Fruit fly (Drosophila melanogaster) whole organism, embryonic: ENCODE data around the gene CG34138.

Experiments
- ATbp ChIP-seq: fragments of 200-800 bp; sonication (Bioruptor generic); optimal IDR thresholded peaks from 2 replicates; lab custom pipeline; 2017; ENCODE audit warnings: missing biosample characterization, mild to moderate bottlenecking, missing genetic modification characterization, missing genetic modification reagents
- Adf1 ChIP-seq: fragments of 200-800 bp; sonication (Bioruptor generic); IDR thresholded peaks from 2 replicates; pipeline ENCODE4 v1.3.6; 2022; ENCODE audit warnings: missing biosample characterization, missing genetic modification characterization
- B-H1 ChIP-seq: fragments of 200-800 bp; sonication (Bioruptor generic); IDR thresholded peaks from 3 replicates; pipeline ENCODE4 v1.3.6; 2022; ENCODE audit warnings: missing biosample characterization, missing genetic modification characterization
- Bgb ChIP-seq: fragments of 200-800 bp; sonication (Bioruptor generic); IDR thresholded peaks from 2 replicates; pipeline ENCODE4 v1.3.6; 2022; ENCODE audit warnings: missing biosample characterization, missing genetic modification characterization; ENCODE audit not compliant: partially characterized antibody
- CG10209 ChIP-seq: fragments of 200-800 bp; sonication (Bioruptor generic); optimal IDR thresholded peaks from 3 replicates; lab custom pipeline; 2017; ENCODE audit warnings: missing biosample characterization, mild to moderate bottlenecking, missing genetic modification characterization, missing genetic modification reagents
- CG10267 ChIP-seq: fragments of 200-800 bp; sonication (Bioruptor generic); optimal IDR thresholded peaks from 2 replicates; lab custom pipeline; 2018; ENCODE audit warnings: missing biosample characterization, mild to moderate bottlenecking, missing genetic modification characterization, moderate library complexity
- CG10274 ChIP-seq: fragments of 200-800 bp; sonication (Bioruptor generic); optimal IDR thresholded peaks from 3 replicates; lab custom pipeline; 2017; ENCODE audit warnings: missing biosample characterization, mild to moderate bottlenecking, missing genetic modification characterization
- CG10462 ChIP-seq: fragments of 200-800 bp; sonication (Bioruptor generic); optimal IDR thresholded peaks from 2 replicates; lab custom pipeline; 2016; ENCODE audit warnings: missing biosample characterization, missing genetic modification characterization
- CG10959 ChIP-seq: fragments of 200-800 bp; sonication (Bioruptor generic); IDR thresholded peaks from 2 replicates; pipeline ENCODE4 v1.3.6; 2022; ENCODE audit warnings: missing biosample characterization, missing genetic modification characterization
- CG11093 ChIP-seq: fragments of 200-800 bp; sonication (Bioruptor generic); IDR thresholded peaks from 3 replicates; pipeline ENCODE4 v1.3.6; 2022; ENCODE audit warnings: missing biosample characterization, missing genetic modification characterization
- CG12744 ChIP-seq: fragments of 200-800 bp; sonication (Bioruptor generic); optimal IDR thresholded peaks from 2 replicates; lab custom pipeline; 2016; ENCODE audit warnings: missing biosample characterization, missing genetic modification characterization
- CG12769 ChIP-seq: fragments of 200-800 bp; sonication (Bioruptor generic); optimal IDR thresholded peaks from 2 replicates; lab custom pipeline; 2019; ENCODE audit warnings: missing biosample characterization, mild to moderate bottlenecking, missing genetic modification characterization, moderate library complexity
- CG14710 ChIP-seq: fragments of 200-800 bp; sonication (Bioruptor generic); optimal IDR thresholded peaks from 3 replicates; lab custom pipeline; 2019; ENCODE audit warnings: missing biosample characterization, mild to moderate bottlenecking, missing genetic modification characterization, moderate library complexity
- CG17385 ChIP-seq: fragments of 200-800 bp; sonication (Bioruptor generic); optimal IDR thresholded peaks from 3 replicates; lab custom pipeline; 2018; ENCODE audit warnings: missing biosample characterization, mild to moderate bottlenecking, missing genetic modification characterization
- CG2678 ChIP-seq: fragments of 200-800 bp; sonication (Bioruptor generic); optimal IDR thresholded peaks from 3 replicates; lab custom pipeline; 2019; ENCODE audit warnings: missing biosample characterization, mild to moderate bottlenecking, missing genetic modification characterization, moderate library complexity
- CG3407 ChIP-seq: fragments of 200-800 bp; sonication (Bioruptor generic); optimal IDR thresholded peaks from 2 replicates; lab custom pipeline; 2018; ENCODE audit warnings: missing biosample characterization, mild to moderate bottlenecking, missing genetic modification characterization
- CG34224 ChIP-seq: fragments of 200-800 bp; sonication (Bioruptor generic); IDR thresholded peaks from 3 replicates; pipeline ENCODE4 v1.3.6; 2022; ENCODE audit warnings: missing biosample characterization, missing genetic modification characterization; ENCODE audit not compliant: partially characterized antibody
- CG4617 ChIP-seq: fragments of 200-800 bp; sonication (Bioruptor generic); optimal IDR thresholded peaks from 3 replicates; lab custom pipeline; 2016; ENCODE audit warnings: missing biosample characterization, missing genetic modification characterization, borderline replicate concordance
- CG4707 ChIP-seq: fragments of 200-800 bp; sonication (Bioruptor generic); optimal IDR thresholded peaks from 2 replicates; lab custom pipeline; 2018; ENCODE audit warnings: missing biosample characterization, mild to moderate bottlenecking, missing genetic modification characterization, moderate library complexity
- CG5180 ChIP-seq: fragments of 200-800 bp; sonication (Bioruptor generic); optimal IDR thresholded peaks from 3 replicates; lab custom pipeline; 2017; ENCODE audit warnings: missing biosample characterization, missing genetic modification characterization, mild to moderate bottlenecking, moderate library complexity, missing genetic modification reagents
- CG6765 ChIP-seq: fragments of 200-800 bp; sonication (Bioruptor generic); optimal IDR thresholded peaks from 3 replicates; lab custom pipeline; 2017; ENCODE audit warnings: missing biosample characterization, mild to moderate bottlenecking, missing genetic modification characterization
- CG8290 ChIP-seq, 3 experiments: fragments of 200-800 bp; sonication (Bioruptor generic); optimal IDR thresholded peaks; 2 replicates each; lab custom pipeline; 2016 to 2019; ENCODE audit warnings: missing biosample characterization in 3 of 3, missing genetic modification characterization in 3 of 3, mild to moderate bottlenecking in 2 of 3, moderate library complexity in 1 of 3
- CG8765 ChIP-seq: fragments of 200-800 bp; sonication (Bioruptor generic); IDR thresholded peaks from 2 replicates; pipeline ENCODE4 v1.3.6; 2022; ENCODE audit warnings: missing biosample characterization, missing genetic modification characterization
- CG9797 ChIP-seq: fragments of 200-800 bp; sonication (Bioruptor generic); optimal IDR thresholded peaks from 3 replicates; lab custom pipeline; 2018; ENCODE audit warnings: missing biosample characterization, mild to moderate bottlenecking, missing genetic modification characterization
- Doc3 ChIP-seq: fragments of 200-800 bp; sonication (Bioruptor generic); IDR thresholded peaks from 3 replicates; pipeline ENCODE4 v1.3.6; 2022; ENCODE audit warnings: missing biosample characterization, missing genetic modification characterization; ENCODE audit not compliant: partially characterized antibody
- Ets65A ChIP-seq: fragments of 200-800 bp; sonication (Bioruptor generic); peaks from one replicate; lab custom pipeline; 2016; ENCODE audit warnings: missing biosample characterization, missing genetic modification characterization
- Fer2 ChIP-seq: fragments of 200-800 bp; sonication (Bioruptor generic); optimal IDR thresholded peaks from 2 replicates; lab custom pipeline; 2018; ENCODE audit warnings: missing biosample characterization, mild to moderate bottlenecking, missing genetic modification characterization, moderate library complexity
- MESR4 ChIP-seq: fragments of 200-800 bp; sonication (Bioruptor generic); optimal IDR thresholded peaks from 2 replicates; lab custom pipeline; 2018; ENCODE audit warnings: missing biosample characterization, mild to moderate bottlenecking, missing genetic modification characterization, moderate library complexity
- Meics ChIP-seq: fragments of 200-800 bp; sonication (Bioruptor generic); optimal IDR thresholded peaks from 2 replicates; lab custom pipeline; 2017; ENCODE audit warnings: missing biosample characterization, mild to moderate bottlenecking, missing genetic modification characterization
- Opbp ChIP-seq: fragments of 200-800 bp; sonication (Bioruptor generic); IDR thresholded peaks from 3 replicates; pipeline ENCODE4 v1.3.6; 2022; ENCODE audit warnings: missing biosample characterization, missing genetic modification characterization; ENCODE audit not compliant: partially characterized antibody
- Side ChIP-seq: fragments of 200-800 bp; sonication (Bioruptor generic); optimal IDR thresholded peaks from 2 replicates; lab custom pipeline; 2016; ENCODE audit warnings: missing biosample characterization, missing genetic modification characterization
- Vsx1 ChIP-seq: fragments of 200-800 bp; sonication (Bioruptor generic); optimal IDR thresholded peaks from 2 replicates; lab custom pipeline; 2017; ENCODE audit warnings: missing biosample characterization, mild to moderate bottlenecking, missing genetic modification characterization, missing genetic modification reagents
- bowl ChIP-seq: fragments of 200-800 bp; sonication (Bioruptor generic); IDR thresholded peaks from 2 replicates; pipeline ENCODE4 v1.3.6; 2022; ENCODE audit warnings: missing biosample characterization, missing genetic modification characterization
- bsh ChIP-seq, 2 experiments: fragments of 200-800 bp; sonication (Bioruptor generic); optimal IDR thresholded peaks; 2 replicates each; lab custom pipeline; 2017 to 2018; ENCODE audit warnings: mild to moderate bottlenecking in 2 of 2, missing biosample characterization in 2 of 2, missing genetic modification characterization in 2 of 2, moderate library complexity in 1 of 2
- dysf ChIP-seq: fragments of 200-800 bp; sonication (Bioruptor generic); IDR thresholded peaks from 3 replicates; pipeline ENCODE4 v1.3.6; 2022; ENCODE audit warnings: missing biosample characterization, missing genetic modification characterization
- emc ChIP-seq: fragments of 200-800 bp; sonication (Bioruptor generic); optimal IDR thresholded peaks from 2 replicates; lab custom pipeline; 2016; ENCODE audit warnings: missing biosample characterization, missing genetic modification characterization
- ems ChIP-seq: fragments of 200-800 bp; sonication (Bioruptor generic); optimal IDR thresholded peaks from 3 replicates; lab custom pipeline; 2016; ENCODE audit warnings: missing biosample characterization, missing genetic modification characterization
- gsb-n ChIP-seq: fragments of 200-800 bp; sonication (Bioruptor generic); optimal IDR thresholded peaks from 3 replicates; lab custom pipeline; 2018; ENCODE audit warnings: missing biosample characterization, mild to moderate bottlenecking, missing genetic modification characterization
- hbn ChIP-seq: fragments of 200-800 bp; sonication (Bioruptor generic); IDR thresholded peaks from 2 replicates; pipeline ENCODE4 v1.3.6; 2022; ENCODE audit warnings: missing biosample characterization, missing genetic modification characterization; ENCODE audit not compliant: partially characterized antibody
- hth ChIP-seq: fragments of >200 bp; optimal IDR thresholded peaks from 2 replicates; lab custom pipeline; 2017; ENCODE audit warnings: inconsistent platforms
- jumu ChIP-seq: fragments of 200-800 bp; sonication (Bioruptor generic); optimal IDR thresholded peaks from 3 replicates; lab custom pipeline; 2016; ENCODE audit warnings: missing biosample characterization, missing genetic modification characterization
- mirr ChIP-seq: fragments of 200-800 bp; sonication (Bioruptor generic); optimal IDR thresholded peaks from 3 replicates; lab custom pipeline; 2018; ENCODE audit warnings: missing biosample characterization, mild to moderate bottlenecking, missing genetic modification characterization
- pb ChIP-seq: fragments of 200-800 bp; sonication (Bioruptor generic); optimal IDR thresholded peaks from 3 replicates; lab custom pipeline; 2016; ENCODE audit warnings: missing biosample characterization, missing genetic modification characterization
- peb ChIP-seq: fragments of 200-800 bp; sonication (Bioruptor generic); IDR thresholded peaks from 2 replicates; pipeline ENCODE4 v1.3.6; 2022; ENCODE audit warnings: missing biosample characterization, missing genetic modification characterization
- pzg ChIP-seq: fragments of 200-800 bp; sonication (Bioruptor generic); optimal IDR thresholded peaks from 3 replicates; lab custom pipeline; 2018; ENCODE audit warnings: missing biosample characterization, mild to moderate bottlenecking, missing genetic modification characterization, moderate library complexity
- seq ChIP-seq: fragments of 200-800 bp; sonication (Bioruptor generic); IDR thresholded peaks from 2 replicates; pipeline ENCODE4 v1.3.6; 2022; ENCODE audit warnings: missing biosample characterization, missing genetic modification characterization
- sna ChIP-seq: fragments of 200-800 bp; sonication (Bioruptor generic); IDR thresholded peaks from 2 replicates; pipeline ENCODE4 v1.3.6; 2022; ENCODE audit warnings: missing biosample characterization, missing genetic modification characterization; ENCODE audit not compliant: partially characterized antibody
- tin ChIP-seq: fragments of 200-800 bp; sonication (Bioruptor generic); optimal IDR thresholded peaks from 3 replicates; lab custom pipeline; 2016; ENCODE audit warnings: missing biosample characterization, missing genetic modification characterization
- tna ChIP-seq: fragments of 200-800 bp; sonication (Bioruptor generic); IDR thresholded peaks from 2 replicates; pipeline ENCODE4 v1.3.6; 2022; ENCODE audit warnings: missing biosample characterization, missing genetic modification characterization; ENCODE audit not compliant: partially characterized antibody
- vnd ChIP-seq: fragments of 200-800 bp; sonication (Bioruptor generic); IDR thresholded peaks from 3 replicates; pipeline ENCODE4 v1.3.6; 2022; ENCODE audit warnings: missing biosample characterization, missing genetic modification characterization; ENCODE audit not compliant: partially characterized antibody

Gene CG34138

DNA sequence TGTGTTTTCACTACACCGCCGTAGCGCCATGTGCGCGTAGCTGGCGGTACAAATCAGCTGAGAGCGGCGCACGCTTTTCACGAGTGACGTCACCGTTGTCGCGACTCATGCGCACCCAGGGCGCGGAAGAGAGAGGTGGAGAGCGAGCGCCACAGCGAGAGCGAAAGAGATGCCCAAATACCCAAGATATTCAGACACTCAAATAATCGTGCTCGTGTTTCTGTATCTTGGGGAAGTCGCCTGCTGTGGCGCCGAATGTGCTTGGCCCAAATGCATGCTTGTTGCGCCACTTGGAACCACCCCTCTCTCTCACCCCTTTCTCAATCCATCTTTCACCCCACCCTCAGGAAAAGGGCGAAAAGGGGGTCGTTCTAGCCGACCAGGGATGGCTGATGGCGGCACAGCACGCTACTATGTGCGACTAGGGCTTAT is 2.0 kb upstream of the CG34138 start, which contains the start of gene CG6231 (continued):
- peak; percentile 19; the same call in 1 of the 2 replicates for TF ChIP-seq tna (GFP tag; lab: Robert Waterston, UW)
- TF ChIP-seq CG12744 = no peak
- TF ChIP-seq CG8290 (GFP tag; optimal IDR thresholded peaks at IDR 0.05; lab: Kevin White, UChicago) = no peak
- peak in 1 of 2 experiments; percentile 41 for TF ChIP-seq CG8290 (tag; optimal IDR thresholded peaks at IDR 0.05; lab: Kevin White, UChicago)
- no peak for TF ChIP-seq CG6765 (GFP tag; lab: Kevin White, UChicago)
- peak; percentile 9 for TF ChIP-seq CG12769 (tag; lab: Kevin White, UChicago)
- no peak for TF ChIP-seq peb
- TF ChIP-seq CG9797 (GFP tag; lab: Kevin White, UChicago) = no peak
- no peak for TF ChIP-seq gsb-n (tag; lab: Kevin White, UChicago)
- TF ChIP-seq bsh (GFP tag; optimal IDR thresholded peaks at IDR 0.05; lab: Kevin White, UChicago) = no peak
- no peak for TF ChIP-seq CG4617 (GFP tag; lab: Kevin White, UChicago)
- TF ChIP-seq ems (GFP tag; lab: Kevin White, UChicago) = no peak
- TF ChIP-seq bowl = no peak
- TF ChIP-seq MESR4 = no peak
- TF ChIP-seq pb (GFP tag; lab: Kevin White, UChicago) = no peak
- peak; percentile 4 for TF ChIP-seq mirr
- TF ChIP-seq hbn (GFP tag; lab: Robert Waterston, UW) = peak; percentile 45; the same call in 1 of the 2 replicates
- peak; percentile 65 for TF ChIP-seq sna (GFP tag; lab: Robert Waterston, UW)
- TF ChIP-seq CG4707 (GFP tag; lab: Kevin White, UChicago) = no peak
- TF ChIP-seq CG14710 (tag; lab: Kevin White, UChicago) = no peak
- TF ChIP-seq Opbp = no peak
- TF ChIP-seq tin = no peak
- TF ChIP-seq CG10274 (GFP tag; lab: Kevin White, UChicago) = peak; percentile 84
- TF ChIP-seq CG10209 = no peak
- no peak for TF ChIP-seq hth (lab: Kevin White, UChicago)
- TF ChIP-seq CG34224 (GFP tag; lab: Robert Waterston, UW) = peak; percentile 57
- TF ChIP-seq Vsx1 (GFP tag; lab: Kevin White, UChicago) = no peak
- no peak for TF ChIP-seq emc (GFP tag; lab: Kevin White, UChicago)
- TF ChIP-seq jumu = no peak
- no peak for TF ChIP-seq Fer2 (tag; lab: Kevin White, UChicago)
- TF ChIP-seq CG2678 = peak; percentile 2
- TF ChIP-seq CG10959 (GFP tag; lab: Robert Waterston, UW) = no peak
- TF ChIP-seq CG8765 (GFP tag; lab: Robert Waterston, UW) = no peak
- no peak for TF ChIP-seq B-H1 (GFP tag; lab: Robert Waterston, UW)
- no peak for TF ChIP-seq CG3407 (GFP tag; lab: Kevin White, UChicago)
- no peak for TF ChIP-seq Bgb (GFP tag; lab: Robert Waterston, UW)
- no peak for TF ChIP-seq Side (GFP tag; lab: Kevin White, UChicago)
- TF ChIP-seq CG10267 (tag; lab: Kevin White, UChicago) = no peak
- TF ChIP-seq CG10462 (GFP tag; lab: Kevin White, UChicago) = no peak
- no peak for TF ChIP-seq Ets65A (GFP tag; lab: Kevin White, UChicago)
- peak; percentile 45; the same call in 1 of the 2 replicates for TF ChIP-seq Adf1 (GFP tag; lab: Robert Waterston, UW)
- TF ChIP-seq CG5180 = no peak
- no peak for TF ChIP-seq CG11093 (GFP tag; lab: Robert Waterston, UW)
- no peak for TF ChIP-seq dysf (GFP tag; lab: Robert Waterston, UW)
- no peak for TF ChIP-seq pzg (GFP tag; lab: Kevin White, UChicago)
- TF ChIP-seq Meics = no peak
- peak; percentile 30 for TF ChIP-seq ATbp (GFP tag; lab: Kevin White, UChicago)
- TF ChIP-seq vnd (GFP tag; lab: Robert Waterston, UW) = no peak
- no peak for TF ChIP-seq seq (GFP tag; lab: Robert Waterston, UW)
- TF ChIP-seq Doc3 (GFP tag; lab: Robert Waterston, UW) = peak; percentile 19; the same call in 1 of the 3 replicates
- no peak for TF ChIP-seq CG17385
